Comparison of ENCODE assay signal across 1 fruit fly cellular context in the genomic region with DNA sequence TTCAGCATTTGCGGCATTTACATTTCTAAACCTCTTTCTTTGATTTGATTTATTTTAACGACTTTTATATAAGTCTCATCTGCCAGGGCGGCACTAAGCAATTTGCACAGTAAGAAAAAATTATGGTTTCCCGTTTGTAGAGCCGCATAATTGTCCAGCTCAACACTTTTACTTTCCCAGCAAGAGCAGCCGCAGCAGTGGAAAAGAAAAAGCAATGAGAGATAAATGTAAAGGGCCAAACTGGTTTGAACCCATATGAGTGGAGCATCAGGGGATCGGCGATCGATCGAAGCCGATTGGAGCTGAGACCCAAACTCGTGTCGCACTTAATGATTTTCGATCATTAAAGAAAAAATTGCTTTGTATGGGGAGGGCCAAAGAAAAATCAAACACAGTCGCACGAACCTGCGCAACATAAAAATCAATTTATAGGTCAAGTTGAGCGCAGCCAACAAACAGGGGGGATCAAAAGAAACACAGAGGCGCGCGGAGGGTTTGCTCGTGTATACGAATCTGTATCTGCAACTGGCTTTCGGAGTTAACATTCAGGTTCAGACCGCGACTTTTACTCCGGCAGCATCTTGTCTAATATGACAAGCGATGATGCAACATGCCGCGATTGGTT.
TF ChIP-seq lines count a peak whose summit lies in the region.

No protein-coding gene starts in this region.

TF ChIP-seq in whole organism, embryonic, 481 proteins besides CTCF, POLR2A, EP300 and RAD21 (continued from another document):
- TF ChIP-seq Hmr (GFP tag; optimal IDR thresholded peaks at IDR 0.05; lab: Kevin White, UChicago) = no peak
TF ChIP-seq in whole organism, embryonic: peak in this region for 13.
